Worm (Caenorhabditis elegans): ENCODE results near the gene epg-3.

The epg-3 gene

ce11 chrIII:12934417-12934816, at the start of gene epg-3:
Gene epg-3 (plus strand): TSS chrIII:12934717.
- TF ChIP-seq skn-1 (tag; optimal IDR thresholded peaks at IDR 0.05): no peak
- no peak for TF ChIP-seq alr-1 (tag; optimal IDR thresholded peaks at IDR 0.05)
- TF ChIP-seq elt-3 (tag; optimal IDR thresholded peaks at IDR 0.05): no peak
- TF ChIP-seq mbf-1 (tag; optimal IDR thresholded peaks at IDR 0.05): no peak
- TF ChIP-seq gmeb-1 (tag; optimal IDR thresholded peaks at IDR 0.05): no peak
- TF ChIP-seq unc-39 (tag; optimal IDR thresholded peaks at IDR 0.05): no peak
- no peak for TF ChIP-seq lsy-2 (tag; optimal IDR thresholded peaks at IDR 0.05)

DNA sequence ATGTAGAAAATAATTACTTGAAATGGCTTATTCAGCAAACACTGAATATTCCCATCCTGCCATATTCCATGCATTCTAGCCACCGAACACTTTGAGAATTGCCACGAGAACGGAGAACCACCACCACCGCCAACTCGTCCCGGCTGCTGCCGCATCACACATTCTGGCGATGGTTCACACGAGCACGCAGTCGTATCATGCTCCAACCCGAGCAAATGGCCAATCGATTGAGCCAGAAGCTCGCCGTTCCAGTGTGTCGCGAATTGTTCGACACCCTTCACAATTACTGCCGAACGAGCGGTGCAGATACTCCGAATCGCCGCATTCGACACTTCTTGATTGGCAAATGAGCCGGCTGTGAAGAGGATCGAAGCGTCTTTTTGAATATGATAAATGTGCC, 49.4 kb upstream of the epg-3 start:
- TF ChIP-seq nhr-237 (tag; optimal IDR thresholded peaks at IDR 0.05) (no peak), sma-9 (GFP tag; optimal IDR thresholded peaks at IDR 0.05) (no peak), sma-9 (tag; optimal IDR thresholded peaks at IDR 0.05) (no peak), mdl-1 (tag; optimal IDR thresholded peaks at IDR 0.05) (no peak), mab-5 (tag; optimal IDR thresholded peaks at IDR 0.05) (no peak), peb-1 (tag; optimal IDR thresholded peaks at IDR 0.05) (no peak), gmeb-1 (tag; optimal IDR thresholded peaks at IDR 0.05) (no peak), nhr-6 (tag; optimal IDR thresholded peaks at IDR 0.05) (no peak), F13H6.1 (tag; optimal IDR thresholded peaks at IDR 0.05) (no peak), lsy-2 (tag; optimal IDR thresholded peaks at IDR 0.05) (no peak), sma-3 (GFP tag; optimal IDR thresholded peaks at IDR 0.05) (no peak), blmp-1 (tag; optimal IDR thresholded peaks at IDR 0.05; ENCODE audit: insufficient read depth) (no peak), zag-1 (tag; optimal IDR thresholded peaks at IDR 0.05) (no peak), unc-55 (GFP tag; optimal IDR thresholded peaks at IDR 0.05) (no peak), ztf-1 (GFP tag; conservative IDR thresholded peaks at IDR 0.05) (no peak), nhr-25 (tag; optimal IDR thresholded peaks at IDR 0.05) (no peak)

DNA sequence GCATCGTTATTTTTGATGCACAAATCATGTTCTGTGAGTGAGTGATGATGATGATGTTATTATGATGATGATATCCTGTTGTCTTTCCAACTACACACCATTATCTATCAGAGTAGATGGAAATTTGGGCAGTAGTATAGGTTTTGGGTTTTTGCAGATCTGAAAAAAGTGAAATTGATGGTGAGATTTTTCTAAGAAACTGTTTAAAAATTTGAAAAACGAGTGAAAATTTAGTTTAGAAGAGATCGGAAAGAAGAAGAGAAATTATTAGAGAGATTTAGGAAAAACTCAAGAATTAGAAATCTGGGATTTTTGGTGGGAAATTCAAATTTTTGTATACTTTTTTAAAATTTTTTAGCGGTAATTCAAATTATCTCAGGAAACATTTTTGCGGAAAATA, 42.9 kb upstream of the epg-3 start, which contains the start of the genes Y37D8A.29 and unc-71:
Y37D8A.29 (minus strand) TSS at position 101 of the 400 bp plus-strand sequence.
unc-71 (minus strand) TSS at position 159 of the 400 bp plus-strand sequence.
- TF ChIP-seq unc-39 (tag; optimal IDR thresholded peaks at IDR 0.05): no peak
- no peak for TF ChIP-seq peb-1 (tag; optimal IDR thresholded peaks at IDR 0.05)
- TF ChIP-seq snpc-4 (tag; optimal IDR thresholded peaks at IDR 0.05): no peak
- TF ChIP-seq nhr-237 (tag; optimal IDR thresholded peaks at IDR 0.05): no peak
- TF ChIP-seq lin-13 (GFP tag; optimal IDR thresholded peaks at IDR 0.05): no peak
- no peak for TF ChIP-seq nhr-129 (tag; optimal IDR thresholded peaks at IDR 0.05)

DNA sequence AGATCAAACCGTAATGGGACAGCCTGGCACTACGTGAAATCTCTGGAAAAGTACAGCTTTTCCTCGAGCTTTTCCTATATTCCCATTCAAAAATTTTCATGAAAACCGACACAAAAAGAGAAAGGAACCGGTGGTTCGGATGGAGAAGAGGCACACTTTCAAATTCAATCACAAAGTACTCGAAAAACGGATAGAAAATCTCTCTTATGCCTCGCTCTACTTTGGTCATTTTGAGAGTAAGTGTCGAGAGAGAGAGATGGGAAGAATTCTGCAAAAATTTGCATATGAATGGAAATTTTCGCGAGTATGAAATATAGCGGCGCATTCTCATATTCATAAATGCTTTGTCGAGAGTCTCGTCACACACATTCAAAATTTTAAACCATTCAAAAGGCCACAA, 41.8 kb upstream of the epg-3 start:
- no peak for TF ChIP-seq sma-3 (GFP tag; optimal IDR thresholded peaks at IDR 0.05)
- TF ChIP-seq nhr-77 (tag; optimal IDR thresholded peaks at IDR 0.05): no peak
- TF ChIP-seq peb-1 (tag; optimal IDR thresholded peaks at IDR 0.05): no peak
- TF ChIP-seq ztf-4 (tag; optimal IDR thresholded peaks at IDR 0.05): no peak
- no peak for TF ChIP-seq fos-1 (tag; optimal IDR thresholded peaks at IDR 0.05)
- TF ChIP-seq zag-1 (tag; optimal IDR thresholded peaks at IDR 0.05): no peak
- TF ChIP-seq nhr-6 (tag; optimal IDR thresholded peaks at IDR 0.05): no peak
- no peak for TF ChIP-seq mdl-1 (tag; optimal IDR thresholded peaks at IDR 0.05)
- no peak for TF ChIP-seq unc-62 (GFP tag; optimal IDR thresholded peaks at IDR 0.05)
- no peak for TF ChIP-seq R02D3.7 (tag; optimal IDR thresholded peaks at IDR 0.05)
- TF ChIP-seq F13H6.1 (tag; optimal IDR thresholded peaks at IDR 0.05): no peak
- TF ChIP-seq ceh-82 (tag; optimal IDR thresholded peaks at IDR 0.05): no peak
- no peak for TF ChIP-seq nhr-11 (tag; optimal IDR thresholded peaks at IDR 0.05)
- no peak for TF ChIP-seq lin-39 (tag; optimal IDR thresholded peaks at IDR 0.05)
- no peak for TF ChIP-seq nhr-21 (tag; optimal IDR thresholded peaks at IDR 0.05)
- TF ChIP-seq egl-27 (tag; optimal IDR thresholded peaks at IDR 0.05): no peak
- no peak for TF ChIP-seq gmeb-1 (tag; optimal IDR thresholded peaks at IDR 0.05)

ce11 chrIII:12894207-12894606, 40.3 kb upstream of the epg-3 start:
- TF ChIP-seq zag-1 (tag; optimal IDR thresholded peaks at IDR 0.05) (no peak), lin-39 (tag; optimal IDR thresholded peaks at IDR 0.05) (no peak), nhr-25 (tag; optimal IDR thresholded peaks at IDR 0.05) (no peak), unc-62 (GFP tag; optimal IDR thresholded peaks at IDR 0.05) (no peak), snpc-4 (tag; optimal IDR thresholded peaks at IDR 0.05) (no peak), R02D3.7 (tag; optimal IDR thresholded peaks at IDR 0.05) (no peak), mdl-1 (tag; optimal IDR thresholded peaks at IDR 0.05) (no peak), sem-4 (tag; optimal IDR thresholded peaks at IDR 0.05) (no peak), ztf-11 (tag; optimal IDR thresholded peaks at IDR 0.05) (no peak), nhr-23 (tag; optimal IDR thresholded peaks at IDR 0.05) (no peak), elt-1 (tag; optimal IDR thresholded peaks at IDR 0.05) (no peak)

All from whole organism, L2 larva.